Fruit fly (Drosophila melanogaster) whole organism, embryonic: ENCODE measurements around the gene CG32271.
A peak's percentile ranks its signal among the peaks of the same experiment; 100 is the strongest.

Source experiments
- Ada2b ChIP-seq: fragments of 200-800 bp; sonication (Bioruptor generic); IDR thresholded peaks from 2 replicates; pipeline ENCODE4 v1.3.6; 2022; ENCODE audit warnings: missing biosample characterization, missing genetic modification characterization
- Asciz ChIP-seq: fragments of 200-800 bp; sonication (Bioruptor generic); optimal IDR thresholded peaks from 2 replicates; lab custom pipeline; 2017; ENCODE audit warnings: missing biosample characterization, mild to moderate bottlenecking, missing genetic modification characterization, missing genetic modification reagents
- Atf3 ChIP-seq: fragments of 200-800 bp; sonication (Bioruptor generic); optimal IDR thresholded peaks from 3 replicates; lab custom pipeline; 2016; ENCODE audit warnings: missing biosample characterization, missing genetic modification characterization
- Bteb2 ChIP-seq: fragments of 200-800 bp; sonication (Bioruptor generic); optimal IDR thresholded peaks from 2 replicates; lab custom pipeline; 2016; ENCODE audit warnings: missing biosample characterization, missing genetic modification characterization
- CG13287 ChIP-seq: fragments of 200-800 bp; sonication (Bioruptor generic); IDR thresholded peaks from 2 replicates; pipeline ENCODE4 v1.3.6; 2022; ENCODE audit warnings: missing biosample characterization, missing genetic modification characterization; ENCODE audit not compliant: partially characterized antibody
- CG1647 ChIP-seq: fragments of 200-800 bp; sonication (Bioruptor generic); optimal IDR thresholded peaks from 3 replicates; lab custom pipeline; 2016; ENCODE audit warnings: missing biosample characterization, missing genetic modification characterization
- CG17385 ChIP-seq: fragments of 200-800 bp; sonication (Bioruptor generic); optimal IDR thresholded peaks from 3 replicates; lab custom pipeline; 2018; ENCODE audit warnings: missing biosample characterization, mild to moderate bottlenecking, missing genetic modification characterization
- CG17912 ChIP-seq: fragments of 200-800 bp; sonication (Bioruptor generic); optimal IDR thresholded peaks from 2 replicates; lab custom pipeline; 2018; ENCODE audit warnings: missing biosample characterization, mild to moderate bottlenecking, missing genetic modification characterization
- CG2120 ChIP-seq: fragments of 200-800 bp; sonication (Bioruptor generic); optimal IDR thresholded peaks from 3 replicates; lab custom pipeline; 2016; ENCODE audit warnings: missing biosample characterization, missing genetic modification characterization
- CG2712 ChIP-seq: fragments of 200-800 bp; optimal IDR thresholded peaks from 3 replicates; lab custom pipeline; 2019; ENCODE audit warnings: missing biosample characterization, mild to moderate bottlenecking, missing genetic modification characterization, moderate library complexity
- CG34422 ChIP-seq: fragments of 200-800 bp; sonication (Bioruptor generic); IDR thresholded peaks from 3 replicates; pipeline ENCODE4 v1.3.6; 2022; ENCODE audit warnings: missing biosample characterization, missing genetic modification characterization
- CG4617 ChIP-seq: fragments of 200-800 bp; sonication (Bioruptor generic); optimal IDR thresholded peaks from 3 replicates; lab custom pipeline; 2016; ENCODE audit warnings: missing biosample characterization, missing genetic modification characterization, borderline replicate concordance
- CG4730 ChIP-seq: fragments of 200-800 bp; sonication (Bioruptor generic); IDR thresholded peaks from 2 replicates; pipeline ENCODE4 v1.3.6; 2022; ENCODE audit warnings: missing biosample characterization, missing genetic modification characterization
- CG4854 ChIP-seq: fragments of 200-800 bp; sonication (Bioruptor generic); optimal IDR thresholded peaks from 2 replicates; lab custom pipeline; 2016; ENCODE audit warnings: missing biosample characterization, missing genetic modification characterization, inconsistent platforms
- CG6272 ChIP-seq: fragments of 200-800 bp; sonication (Bioruptor generic); IDR thresholded peaks from 2 replicates; pipeline ENCODE4 v1.3.6; 2022; ENCODE audit warnings: missing biosample characterization, missing genetic modification characterization
- CG7271 ChIP-seq: fragments of 200-800 bp; sonication (Bioruptor generic); optimal IDR thresholded peaks from 2 replicates; lab custom pipeline; 2018; ENCODE audit warnings: missing biosample characterization, mild to moderate bottlenecking, missing genetic modification characterization, moderate library complexity
- CG7928 ChIP-seq: fragments of 200-800 bp; sonication (Bioruptor generic); optimal IDR thresholded peaks from 2 replicates; lab custom pipeline; 2017; ENCODE audit warnings: missing biosample characterization, mild to moderate bottlenecking, missing genetic modification characterization
- CG7987 ChIP-seq: fragments of 200-800 bp; sonication (Bioruptor generic); optimal IDR thresholded peaks from 2 replicates; lab custom pipeline; 2018; ENCODE audit warnings: missing biosample characterization, mild to moderate bottlenecking, missing genetic modification characterization, moderate library complexity
- CG8924 ChIP-seq: fragments of 200-800 bp; optimal IDR thresholded peaks from 3 replicates; lab custom pipeline; 2019; ENCODE audit warnings: missing biosample characterization, mild to moderate bottlenecking, missing genetic modification characterization, moderate library complexity
- CG9797 ChIP-seq: fragments of 200-800 bp; sonication (Bioruptor generic); optimal IDR thresholded peaks from 3 replicates; lab custom pipeline; 2018; ENCODE audit warnings: missing biosample characterization, mild to moderate bottlenecking, missing genetic modification characterization
- Dfd ChIP-seq, 2 experiments: fragments of >200 bp; optimal IDR thresholded peaks; 2 replicates each; lab custom pipeline; 2017; ENCODE audit warnings: missing biosample characterization in 2 of 2, missing genetic modification characterization in 2 of 2
- Dip3 ChIP-seq: fragments of 200-800 bp; sonication (Bioruptor generic); optimal IDR thresholded peaks from 3 replicates; lab custom pipeline; 2016; ENCODE audit warnings: missing biosample characterization, missing genetic modification characterization
- E2f2 ChIP-seq: fragments of 200-800 bp; sonication (Bioruptor generic); IDR thresholded peaks from 2 replicates; pipeline ENCODE4 v1.3.6; 2022; ENCODE audit warnings: missing biosample characterization, missing genetic modification characterization
- Elba2 ChIP-seq: fragments of 200-800 bp; sonication (Bioruptor generic); optimal IDR thresholded peaks from 3 replicates; lab custom pipeline; 2016; ENCODE audit warnings: missing biosample characterization, missing genetic modification characterization
- Fer3 ChIP-seq: fragments of 200-800 bp; sonication (Bioruptor generic); optimal IDR thresholded peaks from 2 replicates; lab custom pipeline; 2018; ENCODE audit warnings: missing biosample characterization, mild to moderate bottlenecking, missing genetic modification characterization, moderate library complexity
- HLHmδ ChIP-seq: fragments of 200-800 bp; sonication (Bioruptor generic); optimal IDR thresholded peaks from 2 replicates; lab custom pipeline; 2018; ENCODE audit warnings: missing biosample characterization, mild to moderate bottlenecking, missing genetic modification characterization, moderate library complexity
- HmgD ChIP-seq: fragments of 200-800 bp; sonication (Bioruptor generic); optimal IDR thresholded peaks from 3 replicates; lab custom pipeline; 2016; ENCODE audit warnings: missing biosample characterization, missing genetic modification characterization
- MBD-R2 ChIP-seq: fragments of 200-800 bp; sonication (Bioruptor generic); IDR thresholded peaks from 2 replicates; pipeline ENCODE4 v1.3.6; 2022; ENCODE audit warnings: missing biosample characterization, missing genetic modification characterization
- Max ChIP-seq: fragments of 200-800 bp; sonication (Bioruptor generic); optimal IDR thresholded peaks from 2 replicates; lab custom pipeline; 2016; ENCODE audit warnings: missing biosample characterization, mild to moderate bottlenecking, missing genetic modification characterization
- Myb ChIP-seq: fragments of 200-800 bp; sonication (Bioruptor generic); optimal IDR thresholded peaks from 2 replicates; lab custom pipeline; 2016; ENCODE audit warnings: missing biosample characterization, missing genetic modification characterization
- NC2β ChIP-seq: fragments of 200-800 bp; sonication (Bioruptor generic); optimal IDR thresholded peaks from 2 replicates; lab custom pipeline; 2016; ENCODE audit warnings: missing biosample characterization, missing genetic modification characterization
- Sry-δ ChIP-seq: fragments of 200-800 bp; sonication (Bioruptor generic); optimal IDR thresholded peaks from 2 replicates; lab custom pipeline; 2016; ENCODE audit warnings: missing biosample characterization, missing genetic modification characterization
- Trl ChIP-seq, 3 experiments: fragments of >200 bp in 2 of 3; fragments of 200-800 bp in 1 of 3; sonication (Bioruptor generic) in 1 of 3; optimal IDR thresholded peaks; 2 replicates in 1 of 3; 3 replicates in 2 of 3; lab custom pipeline; 2016 to 2017; ENCODE audit warnings: missing biosample characterization in 1 of 3, missing genetic modification characterization in 1 of 3
- Usf ChIP-seq: fragments of 200-800 bp; sonication (Bioruptor generic); optimal IDR thresholded peaks from 2 replicates; lab custom pipeline; 2017; ENCODE audit warnings: missing genotype, missing biosample characterization, missing genetic modification characterization
- YL-1 ChIP-seq: fragments of 200-800 bp; sonication (Bioruptor generic); optimal IDR thresholded peaks from 3 replicates; lab custom pipeline; 2017; ENCODE audit warnings: missing biosample characterization, mild to moderate bottlenecking, missing genetic modification characterization
- ab ChIP-seq: fragments of 200-800 bp; sonication (Bioruptor generic); optimal IDR thresholded peaks from 2 replicates; lab custom pipeline; 2016; ENCODE audit warnings: missing biosample characterization, missing genetic modification characterization
- al ChIP-seq: fragments of 200-800 bp; sonication (Bioruptor generic); IDR thresholded peaks from 2 replicates; pipeline ENCODE4 v1.3.6; 2022; ENCODE audit warnings: missing biosample characterization, missing genetic modification characterization
- bbx ChIP-seq: fragments of 200-800 bp; sonication (Bioruptor generic); IDR thresholded peaks from 2 replicates; pipeline ENCODE4 v1.3.6; 2022; ENCODE audit warnings: missing biosample characterization, missing genetic modification characterization; ENCODE audit not compliant: partially characterized antibody
- chn ChIP-seq: fragments of 200-800 bp; sonication (Bioruptor generic); optimal IDR thresholded peaks from 2 replicates; lab custom pipeline; 2016; ENCODE audit warnings: missing biosample characterization, missing genetic modification characterization
- crc ChIP-seq: fragments of 200-800 bp; sonication (Bioruptor generic); optimal IDR thresholded peaks from 2 replicates; lab custom pipeline; 2016; ENCODE audit warnings: missing biosample characterization, missing genetic modification characterization
- crol ChIP-seq: fragments of 200-800 bp; sonication (Bioruptor generic); IDR thresholded peaks from 2 replicates; pipeline ENCODE4 v1.3.6; 2022; ENCODE audit warnings: missing biosample characterization, missing genetic modification characterization
- fru ChIP-seq: fragments of >200 bp; optimal IDR thresholded peaks from 2 replicates; lab custom pipeline; 2017
- jing ChIP-seq: fragments of 200-800 bp; sonication (Bioruptor generic); optimal IDR thresholded peaks from 2 replicates; lab custom pipeline; 2018; ENCODE audit warnings: missing biosample characterization, mild to moderate bottlenecking, missing genetic modification characterization
- kay ChIP-seq: fragments of 200-800 bp; sonication (Bioruptor generic); optimal IDR thresholded peaks from 2 replicates; lab custom pipeline; 2016; ENCODE audit warnings: missing biosample characterization, missing genetic modification characterization
- lab ChIP-seq: fragments of 200-800 bp; sonication (Bioruptor generic); optimal IDR thresholded peaks from 3 replicates; lab custom pipeline; 2017; ENCODE audit warnings: missing biosample characterization, missing genetic modification characterization, mild to moderate bottlenecking, moderate library complexity, missing genetic modification reagents
- nmo ChIP-seq: fragments of 200-800 bp; sonication (Bioruptor generic); optimal IDR thresholded peaks from 2 replicates; lab custom pipeline; 2018; ENCODE audit warnings: missing biosample characterization, mild to moderate bottlenecking, missing genetic modification characterization, moderate library complexity
- stc ChIP-seq: fragments of 200-800 bp; sonication (Bioruptor generic); IDR thresholded peaks from 2 replicates; pipeline ENCODE4 v1.3.6; 2022; ENCODE audit warnings: missing biosample characterization, missing genetic modification characterization
- sug ChIP-seq: fragments of 200-800 bp; optimal IDR thresholded peaks from 2 replicates; lab custom pipeline; 2019; ENCODE audit warnings: missing biosample characterization, mild to moderate bottlenecking, missing genetic modification characterization, moderate library complexity
- tup ChIP-seq: fragments of 200-800 bp; sonication (Bioruptor generic); optimal IDR thresholded peaks from 2 replicates; lab custom pipeline; 2016; ENCODE audit warnings: missing biosample characterization, mild to moderate bottlenecking, missing genetic modification characterization, moderate library complexity
- unpg ChIP-seq: fragments of 200-800 bp; sonication (Bioruptor generic); optimal IDR thresholded peaks from 3 replicates; lab custom pipeline; 2018; ENCODE audit warnings: missing biosample characterization, mild to moderate bottlenecking, missing genetic modification characterization, moderate library complexity

Gene CG32271

DNA sequence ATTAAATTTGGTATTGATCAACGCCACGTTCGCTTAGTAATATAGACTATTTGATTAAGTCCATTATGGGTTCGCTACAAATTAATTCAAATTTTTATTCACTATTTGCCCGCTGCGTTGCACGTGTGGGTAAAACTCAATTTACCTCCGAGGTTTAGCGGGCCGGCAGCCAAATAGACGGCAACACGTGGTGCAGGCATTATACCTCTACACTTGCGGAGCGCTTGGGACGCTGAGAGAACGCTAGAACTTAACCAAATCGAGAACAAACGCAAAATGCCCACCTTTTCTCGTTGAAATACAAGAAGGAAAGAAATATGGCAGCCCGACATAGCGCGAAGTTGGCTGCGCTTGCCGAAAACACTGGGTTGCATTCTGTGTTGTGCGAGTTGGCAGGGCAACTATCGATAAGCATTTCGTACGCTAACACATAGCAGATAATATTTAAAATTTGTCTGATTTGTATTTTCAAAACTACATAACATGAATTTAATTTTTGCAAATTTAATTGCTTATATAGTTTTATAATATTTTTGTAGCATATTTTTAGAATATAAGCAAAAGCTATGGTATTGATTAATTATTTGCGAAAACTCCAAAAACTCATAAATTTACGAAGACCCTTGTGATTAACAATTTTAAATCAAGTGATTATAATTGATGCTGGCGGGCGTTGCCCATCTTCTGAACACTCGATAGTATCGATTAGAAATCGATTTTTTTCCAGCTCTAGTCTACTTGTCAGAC, 19.9 kb upstream of the CG32271 start, which contains the start of the genes RpL28 and eIF1 (continued):
- TF ChIP-seq bbx (GFP tag; lab: Robert Waterston, UW) (peak; percentile 68), CG6272 (peak; percentile 76), crc (peak; percentile 89), ab (GFP tag; lab: Kevin White, UChicago) (peak; percentile 69), CG7271 (peak; percentile 95), unpg (GFP tag; lab: Kevin White, UChicago) (peak; percentile 78), lab (GFP tag; lab: Kevin White, UChicago) (peak; percentile 60), CG4730 (GFP tag; lab: Robert Waterston, UW) (peak; percentile 69), MBD-R2 (GFP tag; lab: Robert Waterston, UW) (peak; percentile 43; the same call in 1 of the 2 replicates), CG17385 (peak; percentile 91), CG7928 (peak; percentile 73), CG8924 (tag; lab: Kevin White, UChicago) (peak; percentile 81), Myb (GFP tag; lab: Kevin White, UChicago) (peak; percentile 73), Dip3 (GFP tag; lab: Kevin White, UChicago) (peak; percentile 91), Atf3 (GFP tag; lab: Kevin White, UChicago) (peak; percentile 90), Fer3 (tag; lab: Kevin White, UChicago) (peak; percentile 90), CG17912 (peak; percentile 91), crol (peak; percentile 36; the same call in 1 of the 2 replicates), Usf (GFP tag; lab: Kevin White, UChicago) (peak; percentile 90), NC2β (GFP tag; lab: Kevin White, UChicago) (peak; percentile 98), al (GFP tag; lab: Robert Waterston, UW) (peak; percentile 67), Dfd (GFP tag; optimal IDR thresholded peaks at IDR 0.05; lab: Kevin White, UChicago) (no peak), CG2712 (tag; lab: Kevin White, UChicago) (peak; percentile 86), CG1647 (GFP tag; lab: Kevin White, UChicago) (peak; percentile 91), Bteb2 (GFP tag; lab: Kevin White, UChicago) (peak; percentile 86), chn (GFP tag; lab: Kevin White, UChicago) (peak; percentile 90), HmgD (GFP tag; lab: Kevin White, UChicago) (peak; percentile 87), sug (tag; lab: Kevin White, UChicago) (peak; percentile 88), Ada2b (GFP tag; lab: Robert Waterston, UW) (peak; percentile 59), CG7987 (GFP tag; lab: Kevin White, UChicago) (peak; percentile 98)
- TF ChIP-seq, all 482 proteins: peak for 443

- TF ChIP-seq Dip3 (GFP tag; lab: Kevin White, UChicago) (peak; percentile 12), Elba2 (GFP tag; lab: Kevin White, UChicago) (no peak), YL-1 (GFP tag; lab: Kevin White, UChicago) (peak; percentile 71), nmo (GFP tag; lab: Kevin White, UChicago) (peak; percentile 58), CG9797 (GFP tag; lab: Kevin White, UChicago) (peak; percentile 83), CG4617 (GFP tag; lab: Kevin White, UChicago) (peak; percentile 60), jing (GFP tag; lab: Kevin White, UChicago) (no peak), E2f2 (GFP tag; lab: Robert Waterston, UW) (peak; percentile 61; the same call in 1 of the 2 replicates), fru (lab: Kevin White, UChicago) (no peak), stc (no peak), CG4854 (GFP tag; lab: Kevin White, UChicago) (no peak), Max (GFP tag; lab: Kevin White, UChicago) (peak; percentile 33), kay (GFP tag; lab: Kevin White, UChicago) (no peak), Sry-δ (GFP tag; lab: Kevin White, UChicago) (peak; percentile 45), Asciz (no peak), CG13287 (GFP tag; lab: Robert Waterston, UW) (peak; percentile 29; the same call in 1 of the 2 replicates), CG34422 (GFP tag; lab: Robert Waterston, UW) (peak; percentile 7; the same call in 1 of the 3 replicates), Trl (optimal IDR thresholded peaks at IDR 0.05; lab: Kevin White, UChicago) (no peak), Trl (GFP tag; optimal IDR thresholded peaks at IDR 0.05; lab: Kevin White, UChicago) (no peak), tup (GFP tag; lab: Kevin White, UChicago) (no peak), HLHmδ (GFP tag; lab: Kevin White, UChicago) (no peak), CG2120 (GFP tag; lab: Kevin White, UChicago) (peak; percentile 43)
Measured at dm6 chr3L:3218859-3219258, 15.9 kb upstream of the CG32271 start, which contains the start of the genes hob and nSMase. Gene hob, minus strand, starts transcription at chr3L:3218920. Gene nSMase, plus strand, starts transcription at chr3L:3219156.
